Fruit fly (Drosophila melanogaster) whole organism, wandering third instar larva: ENCODE data around the gene CG3566.

ENCODE experiments used
- Abd-B ChIP-seq: fragments of >200 bp; optimal IDR thresholded peaks from 2 replicates; lab custom pipeline; 2017; ENCODE audit warnings: missing biosample characterization, missing genetic modification characterization
- HLH106 ChIP-seq: fragments of 200-800 bp; optimal IDR thresholded peaks from 3 replicates; lab custom pipeline; 2019; ENCODE audit warnings: missing biosample characterization, mild to moderate bottlenecking, missing genetic modification characterization, moderate library complexity
- Mio ChIP-seq: sonication (Bioruptor generic); optimal IDR thresholded peaks from 2 replicates; lab custom pipeline; 2016; ENCODE audit warnings: missing biosample characterization, missing genetic modification characterization
- ey ChIP-seq: fragments of 200-800 bp; sonication (Bioruptor generic); optimal IDR thresholded peaks from 2 replicates; lab custom pipeline; 2016; ENCODE audit warnings: missing biosample characterization, missing genetic modification characterization
- fru ChIP-seq: fragments of 200-800 bp; sonication (Bioruptor generic); optimal IDR thresholded peaks from 3 replicates; lab custom pipeline; 2016; ENCODE audit warnings: missing biosample characterization, mild to moderate bottlenecking, missing genetic modification characterization
- h ChIP-seq: fragments of 200-800 bp; sonication (Bioruptor generic); optimal IDR thresholded peaks from 3 replicates; lab custom pipeline; 2016; ENCODE audit warnings: missing biosample characterization, mild to moderate bottlenecking, missing genetic modification characterization
- tai ChIP-seq: sonication (Bioruptor generic); optimal IDR thresholded peaks from 2 replicates; lab custom pipeline; 2016; ENCODE audit warnings: missing biosample characterization, missing genetic modification characterization

dm6 chrX:6301052-6301451 lies 24.5 kb upstream of the CG3566 start, which contains the start of gene CG12219:
- TF ChIP-seq Abd-B (GFP tag; lab: Kevin White, UChicago): no peak
- no peak for TF ChIP-seq tai (GFP tag; lab: Kevin White, UChicago)
- TF ChIP-seq HLH106: no peak
- TF ChIP-seq fru (GFP tag; lab: Kevin White, UChicago): no peak
- no peak for TF ChIP-seq ey
- no peak for TF ChIP-seq h (GFP tag; lab: Kevin White, UChicago)
- TF ChIP-seq Mio (GFP tag; lab: Kevin White, UChicago): no peak
